Worm (Caenorhabditis elegans) whole organism, L4 larva: Measurements from ENCODE around the gene C24H11.1.

Experiments used
- F10B5.3 ChIP-seq: sonication (generic microtip); optimal IDR thresholded peaks from 2 replicates; lab custom pipeline; 2016; ENCODE audit warnings: mild to moderate bottlenecking, missing genetic modification characterization, missing compliant biosample characterization
- F44E2.7 ChIP-seq: fragments of 200-800 bp; sonication (Bioruptor generic); IDR thresholded peaks from 2 replicates; pipeline ENCODE4 v2.1.2; 2022; ENCODE audit warnings: missing genetic modification characterization, missing compliant biosample characterization
- R02D3.7 ChIP-seq: fragments of 150-350 bp; sonication (generic microtip); optimal IDR thresholded peaks from 3 replicates; lab custom pipeline; 2014; ENCODE audit warnings: missing biosample characterization, missing genetic modification characterization
- T26A8.4 ChIP-seq: fragments of 200-800 bp; sonication (Bioruptor generic); IDR thresholded peaks from 2 replicates; pipeline ENCODE4 v1.3.6; 2022; ENCODE audit warnings: missing genetic modification characterization, missing compliant biosample characterization
- Y105C5A.15 ChIP-seq: fragments of 200-800 bp; sonication (Bioruptor generic); IDR thresholded peaks from 2 replicates; pipeline ENCODE4 v1.3.6; 2022; ENCODE audit warnings: missing genetic modification characterization, missing compliant biosample characterization
- Y75B8A.6 ChIP-seq: fragments of 200-800 bp; sonication (Bioruptor generic); IDR thresholded peaks from 2 replicates; pipeline ENCODE4 v1.3.6; 2022; ENCODE audit warnings: missing genetic modification reagents, missing genetic modification characterization, missing compliant biosample characterization
- ZK337.2 ChIP-seq: fragments of 200-800 bp; sonication (Bioruptor generic); IDR thresholded peaks from 2 replicates; pipeline ENCODE4 v1.3.6; 2022; ENCODE audit warnings: missing genetic modification reagents, missing genetic modification characterization, missing compliant biosample characterization
- ama-1 ChIP-seq: fragments of 150-350 bp; optimal IDR thresholded peaks from 2 replicates; lab custom pipeline; 2014; ENCODE audit warnings: inconsistent platforms, mixed read lengths
- arid-1 ChIP-seq: fragments of 200-800 bp; sonication (Bioruptor generic); conservative IDR thresholded peaks from 2 replicates; pipeline ENCODE4 v1.3.6; 2022; ENCODE audit warnings: missing genetic modification reagents, missing genetic modification characterization, missing compliant biosample characterization
- ceh-44 ChIP-seq: fragments of 200-800 bp; sonication (Bioruptor generic); IDR thresholded peaks from 2 replicates; pipeline ENCODE4 v1.3.6; 2022; ENCODE audit warnings: missing genetic modification reagents, missing genetic modification characterization, missing compliant biosample characterization
- ceh-82 ChIP-seq: sonication (generic microtip); optimal IDR thresholded peaks from 2 replicates; lab custom pipeline; 2017; ENCODE audit warnings: missing biosample characterization, missing genetic modification characterization
- daf-12 ChIP-seq: fragments of 150-350 bp; optimal IDR thresholded peaks from 2 replicates; lab custom pipeline; 2014; ENCODE audit warnings: missing biosample characterization, missing genetic modification reagents, missing genetic modification characterization
- dmd-6 ChIP-seq: fragments of 200-800 bp; sonication (Bioruptor generic); IDR thresholded peaks from 2 replicates; pipeline ENCODE4 v1.3.6; 2022; ENCODE audit warnings: missing genetic modification reagents, missing genetic modification characterization, missing compliant biosample characterization
- dmd-8 ChIP-seq: fragments of 200-800 bp; sonication (Bioruptor generic); IDR thresholded peaks from 2 replicates; pipeline ENCODE4 v1.3.6; 2022; ENCODE audit warnings: missing genetic modification characterization, missing compliant biosample characterization
- dpl-1 ChIP-seq: fragments of 150-350 bp; optimal IDR thresholded peaks from 2 replicates; lab custom pipeline; 2014; ENCODE audit warnings: missing biosample characterization, missing genetic modification reagents, missing genetic modification characterization
- egl-27 ChIP-seq: sonication (generic microtip); optimal IDR thresholded peaks from 3 replicates; lab custom pipeline; 2017; ENCODE audit warnings: missing biosample characterization, missing genetic modification reagents, missing genetic modification characterization
- fos-1 ChIP-seq: fragments of 150-350 bp; optimal IDR thresholded peaks from 2 replicates; lab custom pipeline; 2014; ENCODE audit warnings: missing biosample characterization, missing genetic modification characterization
- hif-1 ChIP-seq, 2 experiments: sonication (generic microtip); optimal IDR thresholded peaks; 2 replicates each; lab custom pipeline; 2016 to 2017; ENCODE audit warnings: missing compliant biosample characterization in 2 of 2, missing genetic modification characterization in 2 of 2, missing genetic modification reagents in 2 of 2, missing genotype in 2 of 2, mild to moderate bottlenecking in 1 of 2
- hlh-11 ChIP-seq: fragments of 200-800 bp; sonication (Bioruptor generic); optimal IDR thresholded peaks from 2 replicates; lab custom pipeline; 2018; ENCODE audit warnings: mild to moderate bottlenecking, missing genetic modification characterization, missing compliant biosample characterization
- hlh-30 ChIP-seq: sonication (generic microtip); optimal IDR thresholded peaks from 2 replicates; lab custom pipeline; 2017; ENCODE audit warnings: antibody characterized with exemption, mild to moderate bottlenecking, missing genetic modification characterization, missing compliant biosample characterization; ENCODE audit not compliant: insufficient read depth
- hmg-1.1 ChIP-seq: fragments of 200-800 bp; sonication (Bioruptor generic); IDR thresholded peaks from 2 replicates; pipeline ENCODE4 v1.3.6; 2022; ENCODE audit warnings: missing genetic modification reagents, missing genetic modification characterization, missing compliant biosample characterization
- lin-13 ChIP-seq: fragments of 150-350 bp; optimal IDR thresholded peaks from 2 replicates; lab custom pipeline; 2014; ENCODE audit warnings: missing biosample characterization, missing genetic modification reagents, missing genetic modification characterization
- lin-29 ChIP-seq: fragments of 200-800 bp; sonication (Bioruptor generic); IDR thresholded peaks from 2 replicates; pipeline ENCODE4 v1.3.6; 2022; ENCODE audit warnings: missing genetic modification reagents, missing genetic modification characterization, missing compliant biosample characterization
- lsy-2 ChIP-seq, 2 experiments: fragments of 150-350 bp in 1 of 2; sonication (generic microtip) in 1 of 2; optimal IDR thresholded peaks; 2 replicates each; lab custom pipeline; 2014 to 2017; ENCODE audit warnings: missing biosample characterization in 2 of 2, missing genetic modification characterization in 2 of 2
- madf-9 ChIP-seq: fragments of 200-800 bp; sonication (Bioruptor generic); conservative IDR thresholded peaks from 2 replicates; pipeline ENCODE4 v1.3.6; 2022; ENCODE audit warnings: missing genetic modification reagents, missing genetic modification characterization, missing compliant biosample characterization
- mdl-1 ChIP-seq, 2 experiments: fragments of 150-350 bp in 1 of 2; sonication (generic microtip) in 1 of 2; optimal IDR thresholded peaks; 2 replicates each; lab custom pipeline; 2014 to 2017; ENCODE audit warnings: missing biosample characterization in 2 of 2, missing genetic modification characterization in 2 of 2
- mdt-29 ChIP-seq: fragments of 200-800 bp; sonication (Bioruptor generic); IDR thresholded peaks from 2 replicates; pipeline ENCODE4 v1.3.6; 2022; ENCODE audit warnings: missing genetic modification reagents, missing genetic modification characterization, missing compliant biosample characterization
- mep-1 ChIP-seq: fragments of 150-350 bp; sonication (generic microtip); optimal IDR thresholded peaks from 3 replicates; lab custom pipeline; 2014; ENCODE audit warnings: missing biosample characterization, missing genetic modification characterization
- mes-2 ChIP-seq: sonication (generic microtip); optimal IDR thresholded peaks from 2 replicates; lab custom pipeline; 2016; ENCODE audit warnings: missing genotype, mild to moderate bottlenecking, missing genetic modification characterization, missing compliant biosample characterization; ENCODE audit not compliant: poor library complexity, severe bottlenecking
- mxl-2 ChIP-seq: fragments of 200-800 bp; sonication (Bioruptor generic); conservative IDR thresholded peaks from 2 replicates; pipeline ENCODE4 v1.3.6; 2022; ENCODE audit warnings: missing genetic modification reagents, missing genetic modification characterization, missing compliant biosample characterization
- mxl-3 ChIP-seq: fragments of 200-800 bp; sonication (Bioruptor generic); optimal IDR thresholded peaks from 2 replicates; lab custom pipeline; 2018; ENCODE audit warnings: mild to moderate bottlenecking, missing genetic modification characterization, missing compliant biosample characterization
- nhr-11 ChIP-seq: fragments of 150-350 bp; optimal IDR thresholded peaks from 2 replicates; lab custom pipeline; 2014; ENCODE audit warnings: missing biosample characterization, missing genetic modification characterization
- nhr-111 ChIP-seq: fragments of 200-800 bp; sonication (Bioruptor generic); optimal IDR thresholded peaks from 2 replicates; lab custom pipeline; 2018; ENCODE audit warnings: mild to moderate bottlenecking, missing genetic modification characterization, missing compliant biosample characterization
- nhr-25 ChIP-seq: sonication (generic microtip); optimal IDR thresholded peaks from 2 replicates; lab custom pipeline; 2017; ENCODE audit warnings: missing genetic modification characterization, mild to moderate bottlenecking, missing compliant biosample characterization, antibody characterized with exemption, moderate library complexity, borderline replicate concordance; ENCODE audit not compliant: insufficient read depth
- nhr-28 ChIP-seq: fragments of 150-350 bp; optimal IDR thresholded peaks from 2 replicates; lab custom pipeline; 2014; ENCODE audit warnings: missing biosample characterization, missing genetic modification characterization
- nhr-41 ChIP-seq: fragments of 200-800 bp; sonication (Bioruptor generic); IDR thresholded peaks from 2 replicates; pipeline ENCODE4 v1.3.6; 2022; ENCODE audit warnings: missing genetic modification reagents, missing genetic modification characterization, missing compliant biosample characterization
- nhr-6 ChIP-seq: fragments of 150-350 bp; optimal IDR thresholded peaks from 2 replicates; lab custom pipeline; 2014; ENCODE audit warnings: missing biosample characterization, missing genetic modification characterization
- nhr-77 ChIP-seq: fragments of 150-350 bp; optimal IDR thresholded peaks from 2 replicates; lab custom pipeline; 2014; ENCODE audit warnings: missing biosample characterization, missing genetic modification characterization
- pha-4 ChIP-seq, 2 experiments: fragments of 150-350 bp in 1 of 2; fragments of 200-800 bp in 1 of 2; sonication (Bioruptor generic) in 1 of 2; IDR thresholded peaks in 1 of 2; optimal IDR thresholded peaks in 1 of 2; 2 replicates each; pipeline versions ENCODE4 v1.3.6 to Lab custom; 2014 to 2022; ENCODE audit warnings: missing genetic modification characterization in 2 of 2, missing genetic modification reagents in 2 of 2, missing biosample characterization in 1 of 2, missing compliant biosample characterization in 1 of 2
- php-3 ChIP-seq: fragments of 200-800 bp; sonication (Bioruptor generic); IDR thresholded peaks from 2 replicates; pipeline ENCODE4 v1.3.6; 2022; ENCODE audit warnings: missing genetic modification reagents, missing genetic modification characterization, missing compliant biosample characterization
- saeg-2 ChIP-seq: fragments of 200-800 bp; sonication (Bioruptor generic); IDR thresholded peaks from 2 replicates; pipeline ENCODE4 v1.3.6; 2022; ENCODE audit warnings: missing genetic modification reagents, missing genetic modification characterization, missing compliant biosample characterization
- set-16 ChIP-seq: fragments of 200-800 bp; sonication (Bioruptor generic); IDR thresholded peaks from 2 replicates; pipeline ENCODE4 v1.3.6; 2022; ENCODE audit warnings: missing genetic modification reagents, missing genetic modification characterization, missing compliant biosample characterization
- skn-1 ChIP-seq: fragments of 150-350 bp; optimal IDR thresholded peaks from 2 replicates; lab custom pipeline; 2014; ENCODE audit warnings: missing biosample characterization, missing genetic modification characterization
- snpc-4 ChIP-seq: fragments of 150-350 bp; optimal IDR thresholded peaks from 2 replicates; lab custom pipeline; 2014; ENCODE audit warnings: missing biosample characterization, missing genetic modification characterization
- unc-62 ChIP-seq, 3 experiments: fragments of 150-350 bp in 1 of 3; sonication (generic microtip); optimal IDR thresholded peaks in 2 of 3; peaks in 1 of 3; 1 replicate in 1 of 3; 2 replicates in 2 of 3; lab custom pipeline; 2014 to 2017; ENCODE audit warnings: missing biosample characterization in 3 of 3, missing genetic modification characterization in 3 of 3, missing genetic modification reagents in 3 of 3, missing genotype in 1 of 3
- vab-7 ChIP-seq: fragments of 200-800 bp; sonication (Bioruptor generic); IDR thresholded peaks from 2 replicates; pipeline ENCODE4 v1.3.6; 2022; ENCODE audit warnings: missing genetic modification reagents, missing genetic modification characterization, missing compliant biosample characterization
- zfp-3 ChIP-seq: fragments of 200-800 bp; sonication (Bioruptor generic); conservative IDR thresholded peaks from 2 replicates; pipeline ENCODE4 v1.3.6; 2022; ENCODE audit warnings: missing genetic modification reagents, missing genetic modification characterization, missing compliant biosample characterization
- ztf-11 ChIP-seq: fragments of 150-350 bp; optimal IDR thresholded peaks from 2 replicates; lab custom pipeline; 2014; ENCODE audit warnings: missing biosample characterization, missing genetic modification characterization
- ztf-7 ChIP-seq: fragments of 150-350 bp; optimal IDR thresholded peaks from 2 replicates; lab custom pipeline; 2014; ENCODE audit warnings: missing biosample characterization, missing genetic modification characterization

Gene C24H11.1

ce11 chrIII:11834783-11835182 lies 47.3 kb downstream of the C24H11.1 start (continued):
- TF ChIP-seq mdl-1 (tag; optimal IDR thresholded peaks at IDR 0.05; lab: Kevin White, UChicago) (peak in 1 of 2 experiments; percentile 8), skn-1 (no peak), nhr-77 (tag; lab: Kevin White, UChicago) (peak; percentile 14), fos-1 (no peak), nhr-111 (GFP tag; lab: Kevin White, UChicago) (no peak), lsy-2 (tag; optimal IDR thresholded peaks at IDR 0.05; lab: Kevin White, UChicago) (peak in 1 of 2 experiments; percentile 45), F10B5.3 (no peak), hmg-1.1 (peak; percentile 9; the same call in 1 of the 2 replicates), dpl-1 (GFP tag; lab: Kevin White, UChicago) (peak; percentile 18), Y75B8A.6 (GFP tag; lab: Robert Waterston, UW) (no peak), mdt-29 (GFP tag; lab: Robert Waterston, UW) (no peak), nhr-6 (tag; lab: Kevin White, UChicago) (peak; percentile 51), ztf-11 (tag; lab: Kevin White, UChicago) (no peak), madf-9 (GFP tag; lab: Robert Waterston, UW) (no peak), snpc-4 (tag; lab: Kevin White, UChicago) (no peak), ceh-82 (no peak), Y105C5A.15 (GFP tag; lab: Robert Waterston, UW) (no peak), nhr-11 (tag; lab: Kevin White, UChicago) (no peak), lin-13 (GFP tag; lab: Kevin White, UChicago) (peak; percentile 34), ama-1 (lab: Kevin White, UChicago) (no peak), dmd-8 (GFP tag; lab: Robert Waterston, UW) (no peak), T26A8.4 (GFP tag; lab: Robert Waterston, UW) (no peak), mes-2 (tag; lab: Kevin White, UChicago) (peak; percentile 58), zfp-3 (GFP tag; lab: Robert Waterston, UW) (no peak), R02D3.7 (no peak), F44E2.7 (GFP tag; lab: Robert Waterston, UW) (no peak), saeg-2 (GFP tag; lab: Robert Waterston, UW) (no peak), dmd-6 (no peak), ceh-44 (GFP tag; lab: Robert Waterston, UW) (no peak), php-3 (GFP tag; lab: Robert Waterston, UW) (no peak), nhr-25 (tag; lab: Kevin White, UChicago) (no peak), nhr-28 (tag; lab: Kevin White, UChicago) (peak; percentile 55)

ce11 chrIII:11836054-11836453 lies 48.6 kb downstream of the C24H11.1 start:
- peak; percentile 32 for TF ChIP-seq mep-1 (tag; lab: Kevin White, UChicago)
- TF ChIP-seq pha-4 (GFP tag; IDR thresholded peaks at IDR 0.05; lab: Robert Waterston, UW): no peak
- no peak for TF ChIP-seq pha-4 (tag; optimal IDR thresholded peaks at IDR 0.05; lab: Kevin White, UChicago)
- TF ChIP-seq mxl-3 (GFP tag; lab: Kevin White, UChicago): peak; percentile 4
- peak in 1 of 2 experiments; percentile 50 for TF ChIP-seq unc-62 (GFP tag; optimal IDR thresholded peaks at IDR 0.05 in 1 of 2; lab: Kevin White, UChicago)
- no peak for TF ChIP-seq unc-62 (tag; optimal IDR thresholded peaks at IDR 0.05; lab: Kevin White, UChicago)
- no peak for TF ChIP-seq arid-1 (GFP tag; lab: Robert Waterston, UW)
- TF ChIP-seq hlh-11 (tag; lab: Kevin White, UChicago): peak; percentile 9
- TF ChIP-seq lsy-2 (tag; optimal IDR thresholded peaks at IDR 0.05; lab: Kevin White, UChicago): peak in 1 of 2 experiments; percentile 51
- TF ChIP-seq egl-27: no peak
- TF ChIP-seq mxl-2 (GFP tag; lab: Robert Waterston, UW): no peak
- TF ChIP-seq daf-12 (tag; lab: Kevin White, UChicago): no peak
- TF ChIP-seq hif-1 (tag; optimal IDR thresholded peaks at IDR 0.05; lab: Kevin White, UChicago): peak in 1 of 2 experiments; percentile 10
- TF ChIP-seq ZK337.2: 0 out of 2 replicates have a peak, but pooled peaks have one; percentile 2
- TF ChIP-seq lin-29: no peak
- TF ChIP-seq mdl-1 (tag; optimal IDR thresholded peaks at IDR 0.05; lab: Kevin White, UChicago): peak in 1 of 2 experiments; percentile 33
- no peak for TF ChIP-seq nhr-41 (GFP tag; lab: Robert Waterston, UW)
- TF ChIP-seq vab-7 (GFP tag; lab: Robert Waterston, UW): no peak
- TF ChIP-seq F44E2.7 (GFP tag; lab: Robert Waterston, UW): no peak
- TF ChIP-seq set-16 (GFP tag; lab: Robert Waterston, UW): 0 out of 2 replicates have a peak, but pooled peaks have one; percentile 19
- TF ChIP-seq mes-2 (tag; lab: Kevin White, UChicago): peak; percentile 41
- peak; percentile 9 for TF ChIP-seq nhr-11 (tag; lab: Kevin White, UChicago)
- no peak for TF ChIP-seq ztf-7
- peak; percentile 9 for TF ChIP-seq hlh-30
- TF ChIP-seq zfp-3 (GFP tag; lab: Robert Waterston, UW): no peak
